Worm (Caenorhabditis elegans): Measurements from ENCODE around the gene srh-141.

DNA sequence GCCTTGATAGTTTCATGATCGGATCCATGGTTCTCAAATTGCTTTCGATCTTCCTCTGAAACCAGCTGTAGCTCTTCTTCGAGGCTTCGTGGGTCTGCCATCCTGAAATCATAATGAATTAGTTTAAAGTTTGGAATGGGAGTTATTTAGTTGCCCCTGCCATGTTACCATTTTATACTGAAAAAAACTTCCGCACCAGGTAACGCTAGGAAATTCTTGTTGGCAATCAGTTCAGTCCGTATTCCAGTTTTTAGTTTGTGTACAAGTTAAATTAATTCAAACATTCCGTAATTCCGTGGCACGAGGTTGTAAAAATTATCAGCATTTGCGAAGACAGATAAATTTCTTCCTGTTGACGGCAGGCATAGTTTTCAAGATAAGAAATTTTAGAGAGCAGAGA, 43.7 kb downstream of the srh-141 start, which contains the start of gene Y32B12A.5:
- no peak for TF ChIP-seq nhr-23 (tag; optimal IDR thresholded peaks at IDR 0.05)
- TF ChIP-seq fos-1 (tag; optimal IDR thresholded peaks at IDR 0.05) = no peak
- no peak for TF ChIP-seq nhr-237 (tag; optimal IDR thresholded peaks at IDR 0.05)
- TF ChIP-seq lin-15B (tag; optimal IDR thresholded peaks at IDR 0.05) = no peak
- TF ChIP-seq mdl-1 (tag; optimal IDR thresholded peaks at IDR 0.05) = no peak
- TF ChIP-seq skn-1 (tag; optimal IDR thresholded peaks at IDR 0.05) = no peak
- no peak for TF ChIP-seq elt-3 (tag; optimal IDR thresholded peaks at IDR 0.05)
- TF ChIP-seq jun-1 (tag; optimal IDR thresholded peaks at IDR 0.05) = no peak

Measured in whole organism, L3 larva.